Worm (Caenorhabditis elegans) whole organism, late embryonic: Measurements from ENCODE around the gene C34D10.1.

Experiments
- C08G9.2 ChIP-seq: sonication (generic microtip); optimal IDR thresholded peaks from 2 replicates; lab custom pipeline; 2016; ENCODE audit warnings: mild to moderate bottlenecking, missing genetic modification characterization, moderate library complexity, missing compliant biosample characterization
- F13H6.1 ChIP-seq: sonication (generic microtip); optimal IDR thresholded peaks from 2 replicates; lab custom pipeline; 2016; ENCODE audit warnings: missing genetic modification characterization, missing compliant biosample characterization
- Y22D7AL.16 ChIP-seq: sonication (generic microtip); optimal IDR thresholded peaks from 2 replicates; lab custom pipeline; 2016; ENCODE audit warnings: missing genetic modification characterization, missing compliant biosample characterization
- ahr-1 ChIP-seq: sonication (generic microtip); optimal IDR thresholded peaks from 2 replicates; lab custom pipeline; 2016; ENCODE audit warnings: missing genetic modification characterization, missing compliant biosample characterization
- ama-1 ChIP-seq: fragments of 150-350 bp; optimal IDR thresholded peaks from 2 replicates; lab custom pipeline; 2014
- ceh-14 ChIP-seq: sonication (generic microtip); optimal IDR thresholded peaks from 2 replicates; lab custom pipeline; 2016; ENCODE audit warnings: missing genotype, missing genetic modification characterization, missing compliant biosample characterization
- ceh-18 ChIP-seq: sonication (generic microtip); optimal IDR thresholded peaks from 2 replicates; lab custom pipeline; 2016; ENCODE audit warnings: missing genetic modification characterization, missing compliant biosample characterization
- ceh-19 ChIP-seq: fragments of 200-800 bp; sonication (Bioruptor generic); optimal IDR thresholded peaks from 2 replicates; lab custom pipeline; 2018; ENCODE audit warnings: mild to moderate bottlenecking, missing genetic modification characterization, missing compliant biosample characterization
- ceh-30 ChIP-seq: fragments of 150-350 bp; optimal IDR thresholded peaks from 2 replicates; lab custom pipeline; 2014; ENCODE audit warnings: missing biosample characterization, missing genetic modification characterization
- ceh-31 ChIP-seq: sonication (generic microtip); optimal IDR thresholded peaks from 2 replicates; lab custom pipeline; 2016; ENCODE audit warnings: missing genetic modification characterization, missing compliant biosample characterization
- ceh-34 ChIP-seq: sonication (generic microtip); optimal IDR thresholded peaks from 2 replicates; lab custom pipeline; 2016; ENCODE audit warnings: mild to moderate bottlenecking, missing genetic modification characterization, missing compliant biosample characterization
- ceh-48 ChIP-seq: sonication (generic microtip); optimal IDR thresholded peaks from 2 replicates; lab custom pipeline; 2016; ENCODE audit warnings: missing genetic modification characterization, inconsistent platforms, missing compliant biosample characterization
- ceh-6 ChIP-seq: fragments of 200-800 bp; sonication (Bioruptor generic); optimal IDR thresholded peaks from 2 replicates; lab custom pipeline; 2018; ENCODE audit warnings: mild to moderate bottlenecking, missing genetic modification characterization, missing compliant biosample characterization
- che-1 ChIP-seq: sonication (generic microtip); optimal IDR thresholded peaks from 2 replicates; lab custom pipeline; 2016; ENCODE audit warnings: mild to moderate bottlenecking, missing genetic modification characterization, missing compliant biosample characterization
- dmd-4 ChIP-seq: sonication (generic microtip); optimal IDR thresholded peaks from 2 replicates; lab custom pipeline; 2016; ENCODE audit warnings: borderline replicate concordance, missing genetic modification characterization, missing compliant biosample characterization
- dve-1 ChIP-seq: sonication (generic microtip); optimal IDR thresholded peaks from 2 replicates; lab custom pipeline; 2017; ENCODE audit warnings: antibody characterized with exemption, mild to moderate bottlenecking, missing genetic modification characterization, missing compliant biosample characterization
- eyg-1 ChIP-seq: sonication (generic microtip); optimal IDR thresholded peaks from 2 replicates; lab custom pipeline; 2016; ENCODE audit warnings: missing genotype, missing genetic modification characterization, missing compliant biosample characterization
- fax-1 ChIP-seq: sonication (generic microtip); optimal IDR thresholded peaks from 2 replicates; lab custom pipeline; 2016; ENCODE audit warnings: missing genotype, missing genetic modification characterization, missing compliant biosample characterization
- fkh-6 ChIP-seq: sonication (generic microtip); optimal IDR thresholded peaks from 2 replicates; lab custom pipeline; 2016; ENCODE audit warnings: missing genetic modification characterization, missing compliant biosample characterization
- hlh-15 ChIP-seq: sonication (generic microtip); optimal IDR thresholded peaks from 2 replicates; lab custom pipeline; 2016; ENCODE audit warnings: missing genetic modification characterization, missing compliant biosample characterization
- hlh-30 ChIP-seq: sonication (generic microtip); optimal IDR thresholded peaks from 2 replicates; lab custom pipeline; 2017; ENCODE audit warnings: antibody characterized with exemption, missing genetic modification characterization, missing compliant biosample characterization; ENCODE audit not compliant: insufficient read depth
- hlh-6 ChIP-seq: sonication (generic microtip); optimal IDR thresholded peaks from 2 replicates; lab custom pipeline; 2016; ENCODE audit warnings: missing genotype, missing genetic modification characterization, missing compliant biosample characterization
- hlh-8 ChIP-seq: sonication (generic microtip); optimal IDR thresholded peaks from 2 replicates; lab custom pipeline; 2016; ENCODE audit warnings: missing genotype, missing genetic modification characterization, missing compliant biosample characterization
- madf-2 ChIP-seq: sonication (generic microtip); optimal IDR thresholded peaks from 2 replicates; lab custom pipeline; 2017; ENCODE audit warnings: missing genetic modification characterization, missing compliant biosample characterization
- nhr-232 ChIP-seq: sonication (generic microtip); optimal IDR thresholded peaks from 2 replicates; lab custom pipeline; 2016; ENCODE audit warnings: missing genetic modification characterization, missing compliant biosample characterization
- npax-4 ChIP-seq: sonication (generic microtip); optimal IDR thresholded peaks from 2 replicates; lab custom pipeline; 2016; ENCODE audit warnings: missing genetic modification characterization, missing compliant biosample characterization
- pag-3 ChIP-seq: sonication (generic microtip); optimal IDR thresholded peaks from 2 replicates; lab custom pipeline; 2016; ENCODE audit warnings: missing compliant biosample characterization, missing genetic modification characterization, borderline replicate concordance
- pat-9 ChIP-seq: fragments of 200-800 bp; sonication (Bioruptor generic); optimal IDR thresholded peaks from 2 replicates; lab custom pipeline; 2018; ENCODE audit warnings: mild to moderate bottlenecking, missing genetic modification characterization, moderate library complexity, missing compliant biosample characterization
- pha-2 ChIP-seq: sonication (generic microtip); optimal IDR thresholded peaks from 2 replicates; lab custom pipeline; 2017; ENCODE audit warnings: mild to moderate bottlenecking, missing genetic modification characterization, missing compliant biosample characterization
- pha-4 ChIP-seq: fragments of 150-350 bp; optimal IDR thresholded peaks from 2 replicates; lab custom pipeline; 2018; ENCODE audit warnings: missing biosample characterization, missing genetic modification reagents, missing genetic modification characterization
- pqm-1 ChIP-seq: sonication (generic microtip); optimal IDR thresholded peaks from 2 replicates; lab custom pipeline; 2016; ENCODE audit warnings: missing genetic modification characterization, missing compliant biosample characterization
- pros-1 ChIP-seq: fragments of 150-350 bp; optimal IDR thresholded peaks from 2 replicates; lab custom pipeline; 2014; ENCODE audit warnings: missing biosample characterization, missing genetic modification reagents, missing genetic modification characterization
- rnt-1 ChIP-seq: sonication (generic microtip); optimal IDR thresholded peaks from 2 replicates; lab custom pipeline; 2016; ENCODE audit warnings: missing genetic modification characterization, missing compliant biosample characterization
- sdc-2 ChIP-seq: sonication (generic microtip); optimal IDR thresholded peaks from 2 replicates; lab custom pipeline; 2016; ENCODE audit warnings: missing genotype, missing genetic modification characterization, missing compliant biosample characterization
- sox-4 ChIP-seq: sonication (generic microtip); optimal IDR thresholded peaks from 2 replicates; lab custom pipeline; 2017; ENCODE audit warnings: mild to moderate bottlenecking, missing genetic modification characterization, inconsistent platforms, missing compliant biosample characterization
- ttx-3 ChIP-seq: sonication (generic microtip); optimal IDR thresholded peaks from 2 replicates; lab custom pipeline; 2016; ENCODE audit warnings: missing genetic modification reagents, missing genetic modification characterization, missing compliant biosample characterization
- unc-55 ChIP-seq: sonication (generic microtip); optimal IDR thresholded peaks from 2 replicates; lab custom pipeline; 2017; ENCODE audit warnings: missing biosample characterization, missing genetic modification reagents, missing genetic modification characterization
- unc-86 ChIP-seq: sonication (generic microtip); optimal IDR thresholded peaks from 2 replicates; lab custom pipeline; 2016; ENCODE audit warnings: missing genetic modification characterization, missing compliant biosample characterization

Gene C34D10.1

DNA sequence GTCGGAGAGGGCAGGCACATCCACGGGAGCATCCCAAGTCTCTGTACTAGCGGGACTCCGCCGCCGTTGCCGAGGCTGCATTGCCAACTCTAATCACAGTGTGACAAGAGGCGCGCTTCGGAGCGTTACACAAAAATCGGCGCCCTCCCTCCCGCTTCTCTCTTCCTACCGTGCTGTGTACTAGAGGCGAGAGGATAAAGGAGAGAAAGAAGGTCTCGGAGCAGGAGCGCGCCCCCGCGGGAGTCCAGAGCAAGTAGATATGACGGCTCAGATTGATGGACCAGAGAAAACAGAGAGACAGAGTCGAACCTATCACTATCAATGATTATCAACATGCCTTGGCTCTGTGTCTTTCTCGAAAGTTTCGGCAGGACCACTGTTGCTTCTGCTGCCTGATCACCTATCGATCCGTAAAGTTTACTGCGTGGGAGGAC lies 23.7 kb downstream of the C34D10.1 start (continued):
- TF ChIP-seq eyg-1 (tag; lab: Kevin White, UChicago) (no peak), ceh-14 (tag; lab: Kevin White, UChicago) (no peak), pat-9 (peak; percentile 68), fkh-6 (tag; lab: Kevin White, UChicago) (peak; percentile 4)

DNA sequence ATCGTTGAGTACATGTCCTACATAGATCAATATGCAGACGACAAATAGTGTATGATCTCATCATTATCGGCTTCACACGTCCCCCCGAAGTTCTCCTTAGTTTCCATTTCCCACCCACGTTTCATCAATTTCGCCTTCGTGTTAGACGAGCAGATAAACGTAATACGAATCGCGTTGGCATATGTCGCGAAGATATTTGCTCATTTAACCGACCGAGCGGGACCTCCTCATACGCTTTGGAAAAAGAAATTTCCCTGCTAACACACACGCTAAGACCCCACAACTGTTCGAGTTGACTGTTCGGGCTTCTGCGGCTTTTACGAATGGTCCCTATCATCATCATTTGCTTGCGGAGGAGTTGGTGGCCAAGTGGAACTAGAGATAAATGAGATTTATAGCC lies 25.2 kb downstream of the C34D10.1 start:
- TF ChIP-seq F13H6.1 (tag; lab: Kevin White, UChicago) (no peak), pros-1 (tag; lab: Kevin White, UChicago) (no peak), pha-2 (tag; lab: Kevin White, UChicago) (no peak), hlh-30 (tag; lab: Kevin White, UChicago) (no peak), ttx-3 (no peak), C08G9.2 (tag; lab: Kevin White, UChicago) (no peak), ceh-6 (no peak), npax-4 (tag; lab: Kevin White, UChicago) (no peak), hlh-8 (tag; lab: Kevin White, UChicago) (no peak), unc-55 (peak; percentile 26), ama-1 (lab: Kevin White, UChicago) (no peak), ahr-1 (tag; lab: Kevin White, UChicago) (no peak), ceh-18 (peak; percentile 3), ceh-31 (no peak), unc-86 (tag; lab: Kevin White, UChicago) (no peak), ceh-34 (peak; percentile 42), pag-3 (no peak), pha-4 (no peak), che-1 (tag; lab: Kevin White, UChicago) (no peak), rnt-1 (peak; percentile 78), Y22D7AL.16 (no peak), dve-1 (tag; lab: Kevin White, UChicago) (no peak)

DNA sequence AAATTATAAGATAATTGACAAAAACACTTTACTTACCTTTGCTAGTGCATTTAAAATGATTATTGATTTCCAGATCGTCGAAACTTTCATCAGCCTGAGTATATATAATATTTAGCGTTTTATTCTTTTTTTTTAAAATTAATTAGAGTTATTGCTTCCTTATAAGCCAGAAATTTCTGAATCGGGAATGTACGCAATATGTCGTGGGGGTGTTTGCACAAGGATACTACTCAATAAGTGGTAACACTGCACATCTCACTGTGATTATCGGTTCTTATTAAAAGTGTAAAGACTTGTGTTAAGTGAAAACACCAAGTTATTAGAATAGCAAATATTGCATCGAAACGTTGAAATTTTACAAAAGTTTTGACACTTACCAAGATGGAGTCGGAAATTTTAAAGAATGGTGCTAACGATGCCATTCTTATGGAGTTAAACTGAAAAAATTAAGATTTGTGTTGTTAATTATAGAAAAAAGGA lies 28.6 kb downstream of the C34D10.1 start, which contains the start of gene dim-1:
dim-1 (minus strand) TSS at position 430 of the 480 bp plus-strand sequence.
- no peak for TF ChIP-seq ceh-48 (tag; lab: Kevin White, UChicago)
- no peak for TF ChIP-seq dmd-4 (tag; lab: Kevin White, UChicago)
- TF ChIP-seq ceh-19 = no peak
- TF ChIP-seq unc-86 (tag; lab: Kevin White, UChicago) = no peak

DNA sequence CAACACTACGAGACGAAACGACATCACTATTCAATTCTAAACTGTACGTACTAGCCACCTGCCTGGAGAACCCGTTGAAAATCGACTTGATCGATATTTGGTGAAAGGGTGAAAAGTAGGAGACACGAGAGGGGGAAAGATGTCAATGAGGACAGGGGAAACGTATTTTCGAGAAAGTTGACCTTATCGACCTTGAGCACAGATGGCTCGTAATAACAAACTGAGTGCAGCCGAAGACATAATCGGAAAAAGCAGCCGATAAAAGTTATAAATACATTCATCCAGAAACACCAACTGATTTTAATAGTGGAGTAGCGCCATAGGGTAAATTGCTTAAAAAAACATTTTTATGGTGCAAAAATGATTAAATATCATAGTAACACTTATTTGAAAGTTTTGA lies 30.7 kb downstream of the C34D10.1 start:
- TF ChIP-seq Y22D7AL.16 = no peak
- TF ChIP-seq pag-3 = no peak
- TF ChIP-seq ceh-30 (tag; lab: Kevin White, UChicago) = no peak
- TF ChIP-seq ceh-18 = no peak
- no peak for TF ChIP-seq pqm-1 (tag; lab: Kevin White, UChicago)
- no peak for TF ChIP-seq hlh-15 (tag; lab: Kevin White, UChicago)
- TF ChIP-seq fax-1 (tag; lab: Kevin White, UChicago) = no peak
- no peak for TF ChIP-seq sox-4 (tag; lab: Kevin White, UChicago)
- no peak for TF ChIP-seq hlh-6 (tag; lab: Kevin White, UChicago)
- TF ChIP-seq madf-2 (tag; lab: Kevin White, UChicago) = no peak
- no peak for TF ChIP-seq sdc-2 (tag; lab: Kevin White, UChicago)
- TF ChIP-seq C08G9.2 (tag; lab: Kevin White, UChicago) = no peak
- no peak for TF ChIP-seq nhr-232
- TF ChIP-seq ceh-48 (tag; lab: Kevin White, UChicago) = no peak
- TF ChIP-seq pat-9 = no peak
